Worm (Caenorhabditis elegans) whole organism, L3 larva: ENCODE data around the gene ncr-1.

Source experiments
- egl-27 ChIP-seq: sonication (generic microtip); optimal IDR thresholded peaks from 4 replicates; lab custom pipeline; 2017; ENCODE audit warnings: missing biosample characterization, missing genetic modification reagents, missing genetic modification characterization
- lin-39 ChIP-seq: fragments of 150-350 bp; optimal IDR thresholded peaks from 2 replicates; lab custom pipeline; 2018; ENCODE audit warnings: missing biosample characterization, missing genetic modification reagents, missing genetic modification characterization
- nhr-23 ChIP-seq: fragments of 150-350 bp; optimal IDR thresholded peaks from 2 replicates; lab custom pipeline; 2014; ENCODE audit warnings: missing biosample characterization, missing genetic modification reagents, missing genetic modification characterization
- nhr-76 ChIP-seq: fragments of 150-350 bp; sonication (generic microtip); optimal IDR thresholded peaks from 5 replicates; lab custom pipeline; 2014; ENCODE audit warnings: missing biosample characterization, missing genetic modification characterization

DNA sequence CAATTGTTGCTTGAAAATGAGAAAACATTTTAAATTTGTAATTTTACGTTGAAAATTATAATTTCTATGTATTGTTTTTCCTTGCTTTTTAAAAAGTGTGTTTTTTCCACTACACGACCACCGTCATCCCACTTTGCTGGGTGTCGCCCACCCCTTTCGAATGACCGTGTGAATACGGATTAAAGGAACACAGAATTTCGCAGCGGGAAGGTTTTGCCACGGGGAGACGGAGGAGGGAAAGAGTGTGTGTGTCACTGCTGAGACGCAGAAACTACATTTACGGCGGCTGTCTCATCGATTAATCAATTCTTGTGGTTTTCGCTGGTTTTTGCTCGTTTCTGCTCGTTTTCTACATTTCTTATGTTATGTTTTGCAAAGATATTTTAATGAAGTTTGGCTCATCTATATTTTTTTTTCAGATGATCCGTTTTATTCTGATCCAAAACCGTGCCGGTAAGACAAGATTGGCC, 30.8 kb downstream of the ncr-1 start, which contains the start of gene aps-2:
- TF ChIP-seq nhr-76 (tag; lab: Kevin White, UChicago) (no peak), nhr-23 (peak; percentile 35), lin-39 (peak; percentile 78), egl-27 (no peak)
